Worm (Caenorhabditis elegans) whole organism, L4 larva: ENCODE data around the gene dnj-5.
A peak's percentile ranks its signal among the peaks of the same experiment; 100 is the strongest.

ENCODE experiments used
- F10B5.3 ChIP-seq: sonication (generic microtip); optimal IDR thresholded peaks from 2 replicates; lab custom pipeline; 2016; ENCODE audit warnings: mild to moderate bottlenecking, missing genetic modification characterization, missing compliant biosample characterization
- T20F7.1 ChIP-seq: fragments of 200-800 bp; sonication (Bioruptor generic); optimal IDR thresholded peaks from 2 replicates; lab custom pipeline; 2018; ENCODE audit warnings: mild to moderate bottlenecking, missing genetic modification characterization, missing compliant biosample characterization
- ZK546.5 ChIP-seq, 2 experiments: sonication (generic microtip); optimal IDR thresholded peaks; 2 replicates each; lab custom pipeline; 2017; ENCODE audit warnings: missing biosample characterization in 2 of 2, missing genetic modification characterization in 2 of 2
- aha-1 ChIP-seq: fragments of 150-350 bp; peaks from one replicate; lab custom pipeline; 2014; ENCODE audit warnings: missing biosample characterization, missing genetic modification characterization
- aly-2 ChIP-seq: sonication (generic microtip); optimal IDR thresholded peaks from 2 replicates; lab custom pipeline; 2018; ENCODE audit warnings: missing biosample characterization, missing genetic modification characterization
- ama-1 ChIP-seq: fragments of 150-350 bp; optimal IDR thresholded peaks from 2 replicates; lab custom pipeline; 2014; ENCODE audit warnings: inconsistent platforms, mixed read lengths
- attf-4 ChIP-seq: sonication (generic microtip); optimal IDR thresholded peaks from 3 replicates; lab custom pipeline; 2017; ENCODE audit warnings: missing biosample characterization, missing genetic modification characterization
- ceh-20 ChIP-seq: fragments of 200-800 bp; sonication (Bioruptor generic); IDR thresholded peaks from 2 replicates; pipeline ENCODE4 v1.3.6; 2022; ENCODE audit warnings: missing genetic modification reagents, missing genetic modification characterization, missing compliant biosample characterization
- ces-1 ChIP-seq: fragments of 150-350 bp; sonication (generic microtip); optimal IDR thresholded peaks from 4 replicates; lab custom pipeline; 2014; ENCODE audit warnings: missing biosample characterization, missing genetic modification reagents, missing genetic modification characterization
- cey-2 ChIP-seq: sonication (generic microtip); optimal IDR thresholded peaks from 3 replicates; lab custom pipeline; 2017; ENCODE audit warnings: missing genetic modification characterization, mild to moderate bottlenecking, missing compliant biosample characterization, antibody characterized with exemption, borderline replicate concordance; ENCODE audit not compliant: insufficient read depth
- ctbp-1 ChIP-seq: fragments of 200-800 bp; sonication (Bioruptor generic); IDR thresholded peaks from 2 replicates; pipeline ENCODE4 v1.3.6; 2022; ENCODE audit warnings: missing genetic modification reagents, missing genetic modification characterization, missing compliant biosample characterization
- daf-16 ChIP-seq, 3 experiments: sonication (generic microtip); optimal IDR thresholded peaks; 2 replicates each; lab custom pipeline; 2016 to 2017; ENCODE audit warnings: missing genetic modification characterization in 3 of 3, missing genetic modification reagents in 3 of 3, mild to moderate bottlenecking in 2 of 3, missing compliant biosample characterization in 2 of 3, missing biosample characterization in 1 of 3, moderate library complexity in 1 of 3
- daf-8 ChIP-seq: fragments of 200-800 bp; sonication (Bioruptor generic); IDR thresholded peaks from 2 replicates; pipeline ENCODE4 v1.3.6; 2022; ENCODE audit warnings: missing genetic modification characterization, missing compliant biosample characterization
- dmd-6 ChIP-seq: fragments of 200-800 bp; sonication (Bioruptor generic); IDR thresholded peaks from 2 replicates; pipeline ENCODE4 v1.3.6; 2022; ENCODE audit warnings: missing genetic modification reagents, missing genetic modification characterization, missing compliant biosample characterization
- dmd-9 ChIP-seq: fragments of 200-800 bp; sonication (Bioruptor generic); IDR thresholded peaks from 2 replicates; pipeline ENCODE4 v1.3.6; 2022; ENCODE audit warnings: missing genetic modification reagents, missing genetic modification characterization, missing compliant biosample characterization
- duxl-1 ChIP-seq: sonication (generic microtip); optimal IDR thresholded peaks from 2 replicates; lab custom pipeline; 2016; ENCODE audit warnings: mild to moderate bottlenecking, missing genetic modification characterization, moderate library complexity, missing compliant biosample characterization; ENCODE audit not compliant: poor library complexity
- dve-1 ChIP-seq: sonication (generic microtip); optimal IDR thresholded peaks from 2 replicates; lab custom pipeline; 2017; ENCODE audit warnings: antibody characterized with exemption, mild to moderate bottlenecking, missing genetic modification characterization, missing compliant biosample characterization; ENCODE audit not compliant: insufficient read depth
- egl-43 ChIP-seq: fragments of 200-800 bp; sonication (Bioruptor generic); IDR thresholded peaks from 2 replicates; pipeline ENCODE4 v1.3.6; 2022; ENCODE audit warnings: missing genetic modification reagents, missing genetic modification characterization, missing compliant biosample characterization
- fkh-10 ChIP-seq: fragments of 150-350 bp; optimal IDR thresholded peaks from 2 replicates; lab custom pipeline; 2014; ENCODE audit warnings: missing biosample characterization, missing genetic modification reagents, missing genetic modification characterization
- fos-1 ChIP-seq: fragments of 150-350 bp; optimal IDR thresholded peaks from 2 replicates; lab custom pipeline; 2014; ENCODE audit warnings: missing biosample characterization, missing genetic modification characterization
- hif-1 ChIP-seq, 2 experiments: sonication (generic microtip); optimal IDR thresholded peaks; 2 replicates each; lab custom pipeline; 2016 to 2017; ENCODE audit warnings: missing compliant biosample characterization in 2 of 2, missing genetic modification characterization in 2 of 2, missing genetic modification reagents in 2 of 2, missing genotype in 2 of 2, mild to moderate bottlenecking in 1 of 2
- hlh-11 ChIP-seq: fragments of 200-800 bp; sonication (Bioruptor generic); optimal IDR thresholded peaks from 2 replicates; lab custom pipeline; 2018; ENCODE audit warnings: mild to moderate bottlenecking, missing genetic modification characterization, missing compliant biosample characterization
- hlh-30 ChIP-seq: sonication (generic microtip); optimal IDR thresholded peaks from 2 replicates; lab custom pipeline; 2017; ENCODE audit warnings: antibody characterized with exemption, mild to moderate bottlenecking, missing genetic modification characterization, missing compliant biosample characterization; ENCODE audit not compliant: insufficient read depth
- jun-1 ChIP-seq: fragments of 150-350 bp; optimal IDR thresholded peaks from 2 replicates; lab custom pipeline; 2014; ENCODE audit warnings: missing biosample characterization, missing genetic modification reagents, missing genetic modification characterization
- lin-15B ChIP-seq: fragments of 150-350 bp; sonication (generic microtip); optimal IDR thresholded peaks from 3 replicates; lab custom pipeline; 2014; ENCODE audit warnings: missing biosample characterization, missing genetic modification characterization
- lin-29 ChIP-seq: fragments of 200-800 bp; sonication (Bioruptor generic); IDR thresholded peaks from 2 replicates; pipeline ENCODE4 v1.3.6; 2022; ENCODE audit warnings: missing genetic modification reagents, missing genetic modification characterization, missing compliant biosample characterization
- lin-39 ChIP-seq: fragments of 150-350 bp; optimal IDR thresholded peaks from 2 replicates; lab custom pipeline; 2014; ENCODE audit warnings: missing biosample characterization, missing genetic modification reagents, missing genetic modification characterization
- lir-3 ChIP-seq: sonication (generic microtip); optimal IDR thresholded peaks from 2 replicates; lab custom pipeline; 2016; ENCODE audit warnings: mild to moderate bottlenecking, missing genetic modification characterization, missing compliant biosample characterization
- lsy-2 ChIP-seq, 2 experiments: fragments of 150-350 bp in 1 of 2; sonication (generic microtip) in 1 of 2; optimal IDR thresholded peaks; 2 replicates each; lab custom pipeline; 2014 to 2017; ENCODE audit warnings: missing biosample characterization in 2 of 2, missing genetic modification characterization in 2 of 2
- madf-9 ChIP-seq: fragments of 200-800 bp; sonication (Bioruptor generic); conservative IDR thresholded peaks from 2 replicates; pipeline ENCODE4 v1.3.6; 2022; ENCODE audit warnings: missing genetic modification reagents, missing genetic modification characterization, missing compliant biosample characterization
- mes-2 ChIP-seq: sonication (generic microtip); optimal IDR thresholded peaks from 2 replicates; lab custom pipeline; 2016; ENCODE audit warnings: missing genotype, mild to moderate bottlenecking, missing genetic modification characterization, missing compliant biosample characterization; ENCODE audit not compliant: poor library complexity, severe bottlenecking
- nhr-102 ChIP-seq: sonication (generic microtip); optimal IDR thresholded peaks from 2 replicates; lab custom pipeline; 2016; ENCODE audit warnings: mild to moderate bottlenecking, missing genetic modification characterization, moderate library complexity, missing compliant biosample characterization
- nhr-28 ChIP-seq: fragments of 150-350 bp; optimal IDR thresholded peaks from 2 replicates; lab custom pipeline; 2014; ENCODE audit warnings: missing biosample characterization, missing genetic modification characterization
- nhr-77 ChIP-seq: fragments of 150-350 bp; optimal IDR thresholded peaks from 2 replicates; lab custom pipeline; 2014; ENCODE audit warnings: missing biosample characterization, missing genetic modification characterization
- pha-4 ChIP-seq, 2 experiments: fragments of 150-350 bp in 1 of 2; fragments of 200-800 bp in 1 of 2; sonication (Bioruptor generic) in 1 of 2; IDR thresholded peaks in 1 of 2; optimal IDR thresholded peaks in 1 of 2; 2 replicates each; pipeline versions ENCODE4 v1.3.6 to Lab custom; 2014 to 2022; ENCODE audit warnings: missing genetic modification characterization in 2 of 2, missing genetic modification reagents in 2 of 2, missing biosample characterization in 1 of 2, missing compliant biosample characterization in 1 of 2
- php-3 ChIP-seq: fragments of 200-800 bp; sonication (Bioruptor generic); IDR thresholded peaks from 2 replicates; pipeline ENCODE4 v1.3.6; 2022; ENCODE audit warnings: missing genetic modification reagents, missing genetic modification characterization, missing compliant biosample characterization
- pqm-1 ChIP-seq: sonication (generic microtip); optimal IDR thresholded peaks from 2 replicates; lab custom pipeline; 2017; ENCODE audit warnings: missing biosample characterization, missing genetic modification characterization
- rbr-2 ChIP-seq: sonication (generic microtip); optimal IDR thresholded peaks from 2 replicates; lab custom pipeline; 2016; ENCODE audit warnings: missing genotype, missing genetic modification characterization, missing compliant biosample characterization
- sdz-12 ChIP-seq: fragments of 200-800 bp; sonication (Bioruptor generic); optimal IDR thresholded peaks from 2 replicates; lab custom pipeline; 2018; ENCODE audit warnings: mild to moderate bottlenecking, missing genetic modification characterization, missing compliant biosample characterization
- skn-1 ChIP-seq: fragments of 150-350 bp; optimal IDR thresholded peaks from 2 replicates; lab custom pipeline; 2014; ENCODE audit warnings: missing biosample characterization, missing genetic modification characterization
- snpc-1.2 ChIP-seq: fragments of 200-800 bp; sonication (Bioruptor generic); IDR thresholded peaks from 2 replicates; pipeline ENCODE4 v1.3.6; 2022; ENCODE audit warnings: missing genetic modification reagents, missing genetic modification characterization, missing compliant biosample characterization
- spr-3 ChIP-seq: fragments of 200-800 bp; sonication (Bioruptor generic); optimal IDR thresholded peaks from 2 replicates; lab custom pipeline; 2018; ENCODE audit warnings: mild to moderate bottlenecking, missing genetic modification characterization, missing compliant biosample characterization
- tra-1 ChIP-seq: fragments of 200-800 bp; sonication (Bioruptor generic); IDR thresholded peaks from 2 replicates; pipeline ENCODE4 v1.3.6; 2022; ENCODE audit warnings: missing genetic modification reagents, missing genetic modification characterization, missing compliant biosample characterization
- unc-39 ChIP-seq: sonication (generic microtip); optimal IDR thresholded peaks from 2 replicates; lab custom pipeline; 2017; ENCODE audit warnings: missing biosample characterization, missing genetic modification characterization
- unc-62 ChIP-seq, 3 experiments: fragments of 150-350 bp in 1 of 3; sonication (generic microtip); optimal IDR thresholded peaks in 2 of 3; peaks in 1 of 3; 1 replicate in 1 of 3; 2 replicates in 2 of 3; lab custom pipeline; 2014 to 2017; ENCODE audit warnings: missing biosample characterization in 3 of 3, missing genetic modification characterization in 3 of 3, missing genetic modification reagents in 3 of 3, missing genotype in 1 of 3
- zip-11 ChIP-seq: fragments of 200-800 bp; sonication (Bioruptor generic); IDR thresholded peaks from 2 replicates; pipeline ENCODE4 v1.3.6; 2022; ENCODE audit warnings: missing genetic modification characterization, missing compliant biosample characterization

dnj-5 gene

DNA sequence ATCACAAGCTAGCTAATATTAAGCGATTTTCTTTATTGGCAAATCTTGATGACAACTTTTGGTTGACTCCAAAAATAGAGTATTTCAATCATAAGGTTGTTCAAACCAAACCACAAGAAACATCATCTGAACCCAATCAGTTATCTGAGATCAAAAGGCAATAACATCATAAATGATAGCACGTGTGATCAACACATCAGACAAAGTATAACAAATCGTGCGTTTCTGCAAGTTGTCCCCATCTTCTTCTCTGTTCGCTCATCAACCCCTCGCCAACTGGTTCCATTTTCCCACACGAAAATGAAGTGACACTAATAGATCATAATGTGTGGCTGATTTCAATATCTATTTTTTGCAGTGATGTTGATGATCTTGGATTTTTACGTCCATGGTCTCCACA, 8.8 kb downstream of the dnj-5 start (continued):
- TF ChIP-seq ceh-20 (GFP tag; lab: Robert Waterston, UW) (peak; percentile 41; the same call in 1 of the 2 replicates), hif-1 (tag; optimal IDR thresholded peaks at IDR 0.05; lab: Kevin White, UChicago) (peak in 1 of 2 experiments; percentile 80), jun-1 (tag; lab: Kevin White, UChicago) (no peak), fos-1 (tag; lab: Kevin White, UChicago) (no peak), hlh-11 (tag; lab: Kevin White, UChicago) (peak; percentile 89), attf-4 (tag; lab: Kevin White, UChicago) (no peak), snpc-1.2 (GFP tag; lab: Robert Waterston, UW) (no peak), skn-1 (tag; lab: Kevin White, UChicago) (no peak), ZK546.5 (tag; optimal IDR thresholded peaks at IDR 0.05; lab: Kevin White, UChicago) (no peak), zip-11 (GFP tag; lab: Robert Waterston, UW) (no peak), php-3 (GFP tag; lab: Robert Waterston, UW) (no peak), unc-39 (tag; lab: Kevin White, UChicago) (no peak), spr-3 (no peak), lir-3 (tag; lab: Kevin White, UChicago) (no peak), duxl-1 (tag; lab: Kevin White, UChicago) (no peak), lin-39 (tag; lab: Kevin White, UChicago) (no peak), sdz-12 (GFP tag; lab: Kevin White, UChicago) (no peak), nhr-102 (no peak), aha-1 (tag; lab: Kevin White, UChicago) (peak; percentile 97), ces-1 (GFP tag; lab: Kevin White, UChicago) (no peak), pqm-1 (tag; lab: Kevin White, UChicago) (no peak), dmd-9 (GFP tag; lab: Robert Waterston, UW) (no peak), pha-4 (GFP tag; IDR thresholded peaks at IDR 0.05; lab: Robert Waterston, UW) (no peak), pha-4 (tag; optimal IDR thresholded peaks at IDR 0.05; lab: Kevin White, UChicago) (no peak), unc-62 (GFP tag; optimal IDR thresholded peaks at IDR 0.05 in 1 of 2; lab: Kevin White, UChicago) (peak in 1 of 2 experiments; percentile 99), unc-62 (tag; optimal IDR thresholded peaks at IDR 0.05; lab: Kevin White, UChicago) (no peak)

DNA sequence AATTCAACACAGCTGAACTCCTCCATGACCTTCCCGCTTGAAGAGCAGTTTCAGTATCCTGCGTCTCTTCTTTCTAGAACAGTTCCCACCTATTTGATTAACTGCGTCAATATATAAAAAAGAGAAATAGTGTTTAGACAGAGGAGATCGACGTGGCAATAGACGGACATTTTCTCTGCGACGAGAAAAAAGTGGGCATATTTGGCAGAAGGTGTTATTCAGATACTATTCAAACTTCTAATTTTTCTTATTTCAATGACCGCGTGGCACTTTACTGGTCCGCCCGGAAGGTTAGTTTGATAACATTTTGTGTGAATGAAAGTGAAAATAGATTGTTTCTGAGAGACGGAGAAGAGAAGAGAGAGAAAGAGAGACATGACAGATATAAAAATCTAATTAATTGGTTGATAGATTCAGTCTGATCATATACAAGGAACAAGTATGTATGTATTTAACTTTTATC, 10.2 kb downstream of the dnj-5 start, which contains the start of gene tbc-6:
tbc-6 (plus strand) TSS at position 208 of the 463 bp plus-strand sequence.
- TF ChIP-seq php-3 (GFP tag; lab: Robert Waterston, UW), result no peak
- TF ChIP-seq madf-9 (GFP tag; lab: Robert Waterston, UW), result no peak
- peak; percentile 55 to 56 for TF ChIP-seq lsy-2 (tag; optimal IDR thresholded peaks at IDR 0.05; lab: Kevin White, UChicago)
- TF ChIP-seq F10B5.3 (tag; lab: Kevin White, UChicago), result no peak
- no peak for TF ChIP-seq pqm-1 (tag; lab: Kevin White, UChicago)
- TF ChIP-seq tra-1 (GFP tag; lab: Robert Waterston, UW), result no peak
- peak; percentile 86 for TF ChIP-seq nhr-28 (tag; lab: Kevin White, UChicago)
- peak; percentile 93 for TF ChIP-seq aly-2 (tag; lab: Kevin White, UChicago)
- no peak for TF ChIP-seq zip-11 (GFP tag; lab: Robert Waterston, UW)
- TF ChIP-seq dmd-6, result peak; percentile 58; the same call in 1 of the 2 replicates
- TF ChIP-seq ces-1 (GFP tag; lab: Kevin White, UChicago), result no peak
- TF ChIP-seq ctbp-1 (GFP tag; lab: Robert Waterston, UW), result no peak
- TF ChIP-seq T20F7.1 (GFP tag; lab: Kevin White, UChicago), result peak; percentile 13
- no peak for TF ChIP-seq egl-43 (GFP tag; lab: Robert Waterston, UW)
- TF ChIP-seq spr-3, result no peak
- peak; percentile 59 for TF ChIP-seq cey-2 (tag; lab: Kevin White, UChicago)
- TF ChIP-seq fkh-10 (GFP tag; lab: Kevin White, UChicago), result no peak
- TF ChIP-seq dve-1 (tag; lab: Kevin White, UChicago), result peak; percentile 54
- peak; percentile 36 for TF ChIP-seq ama-1 (lab: Kevin White, UChicago)
- TF ChIP-seq rbr-2 (tag; lab: Kevin White, UChicago), result peak; percentile 23
- peak; percentile 4 for TF ChIP-seq nhr-77
- TF ChIP-seq lin-29, result no peak
- TF ChIP-seq unc-62 (GFP tag; optimal IDR thresholded peaks at IDR 0.05 in 1 of 2; lab: Kevin White, UChicago), result peak in 1 of 2 experiments; percentile 84
- TF ChIP-seq unc-62 (tag; optimal IDR thresholded peaks at IDR 0.05; lab: Kevin White, UChicago), result no peak
- peak; percentile 74 for TF ChIP-seq aha-1 (tag; lab: Kevin White, UChicago)
- peak; percentile 40 for TF ChIP-seq hlh-30
- no peak for TF ChIP-seq hif-1 (tag; optimal IDR thresholded peaks at IDR 0.05; lab: Kevin White, UChicago)
- TF ChIP-seq daf-16 (GFP tag; optimal IDR thresholded peaks at IDR 0.05; lab: Kevin White, UChicago), result no peak
- peak; percentile 23 for TF ChIP-seq daf-16 (tag; optimal IDR thresholded peaks at IDR 0.05; lab: Kevin White, UChicago)
- no peak for TF ChIP-seq lin-15B (tag; lab: Kevin White, UChicago)
- TF ChIP-seq hlh-11 (tag; lab: Kevin White, UChicago), result peak; percentile 77
- TF ChIP-seq daf-8 (GFP tag; lab: Robert Waterston, UW), result no peak
- TF ChIP-seq mes-2 (tag; lab: Kevin White, UChicago), result peak; percentile 29
